Worm (Caenorhabditis elegans) whole organism, young adult: Measurements from ENCODE around the gene C39D10.2.

Source experiments
- B0261.1 ChIP-seq: sonication (generic microtip); optimal IDR thresholded peaks from 2 replicates; lab custom pipeline; 2016; ENCODE audit warnings: mild to moderate bottlenecking, missing genetic modification characterization, moderate library complexity, missing compliant biosample characterization
- B0336.3 ChIP-seq: fragments of 200-800 bp; sonication (Bioruptor generic); IDR thresholded peaks from 2 replicates; pipeline ENCODE4 v1.3.6; 2022; ENCODE audit warnings: missing genetic modification characterization, missing compliant biosample characterization
- D2030.7 ChIP-seq: fragments of 200-800 bp; sonication (Bioruptor generic); IDR thresholded peaks from 2 replicates; pipeline ENCODE4 v1.3.6; 2022; ENCODE audit warnings: missing genetic modification reagents, missing genetic modification characterization, missing compliant biosample characterization
- F37B4.10 ChIP-seq: fragments of 200-800 bp; sonication (Bioruptor generic); IDR thresholded peaks from 2 replicates; pipeline ENCODE4 v1.3.6; 2022; ENCODE audit warnings: missing genetic modification characterization, missing compliant biosample characterization
- F49E8.2 ChIP-seq: sonication (generic microtip); optimal IDR thresholded peaks from 3 replicates; lab custom pipeline; 2017; ENCODE audit warnings: missing genetic modification characterization, mild to moderate bottlenecking, missing compliant biosample characterization, antibody characterized with exemption, moderate library complexity; ENCODE audit not compliant: insufficient read depth
- F57A8.1 ChIP-seq: fragments of 200-800 bp; sonication (Bioruptor generic); optimal IDR thresholded peaks from 2 replicates; lab custom pipeline; 2018; ENCODE audit warnings: mild to moderate bottlenecking, missing genetic modification characterization, moderate library complexity, missing compliant biosample characterization
- K11D2.4 ChIP-seq: fragments of 200-800 bp; sonication (Bioruptor generic); IDR thresholded peaks from 2 replicates; pipeline ENCODE4 v1.3.6; 2022; ENCODE audit warnings: missing genetic modification reagents, missing genetic modification characterization, missing compliant biosample characterization
- K12H6.12 ChIP-seq: fragments of 200-800 bp; sonication (Bioruptor generic); optimal IDR thresholded peaks from 2 replicates; lab custom pipeline; 2018; ENCODE audit warnings: mild to moderate bottlenecking, missing genetic modification characterization, missing compliant biosample characterization
- ZK185.1 ChIP-seq: sonication (generic microtip); optimal IDR thresholded peaks from 2 replicates; lab custom pipeline; 2016; ENCODE audit warnings: mild to moderate bottlenecking, missing genetic modification characterization, missing compliant biosample characterization; ENCODE audit not compliant: poor library complexity, severe bottlenecking
- ama-1 ChIP-seq, 3 experiments: fragments of 150-350 bp in 1 of 3; sonication (generic microtip) in 2 of 3; optimal IDR thresholded peaks; 2 replicates each; lab custom pipeline; 2014 to 2018; ENCODE audit warnings: missing biosample characterization in 2 of 3, missing genetic modification characterization in 2 of 3, missing genetic modification reagents in 2 of 3
- attf-3 ChIP-seq: fragments of 200-800 bp; sonication (Bioruptor generic); conservative IDR thresholded peaks from 2 replicates; pipeline ENCODE4 v1.3.6; 2022; ENCODE audit warnings: missing genetic modification reagents, missing genetic modification characterization, missing compliant biosample characterization
- attf-5 ChIP-seq: fragments of 200-800 bp; sonication (Bioruptor generic); optimal IDR thresholded peaks from 2 replicates; lab custom pipeline; 2018; ENCODE audit warnings: mild to moderate bottlenecking, missing genetic modification characterization, missing compliant biosample characterization
- ccch-3 ChIP-seq: fragments of 200-800 bp; sonication (Bioruptor generic); optimal IDR thresholded peaks from 2 replicates; lab custom pipeline; 2018; ENCODE audit warnings: mild to moderate bottlenecking, missing genetic modification characterization, missing compliant biosample characterization
- cebp-1 ChIP-seq, 2 experiments: fragments of 200-800 bp in 1 of 2; sonication (Bioruptor generic) in 1 of 2; sonication (generic microtip) in 1 of 2; IDR thresholded peaks in 1 of 2; optimal IDR thresholded peaks in 1 of 2; 2 replicates each; pipeline versions ENCODE4 v1.3.6 to Lab custom; 2017 to 2022; ENCODE audit warnings: missing compliant biosample characterization in 2 of 2, missing genetic modification characterization in 2 of 2, mild to moderate bottlenecking in 1 of 2, missing genetic modification reagents in 1 of 2, moderate library complexity in 1 of 2
- ceh-100 ChIP-seq: fragments of 200-800 bp; sonication (Bioruptor generic); IDR thresholded peaks from 2 replicates; pipeline ENCODE4 v1.3.6; 2022; ENCODE audit warnings: missing genetic modification reagents, missing genetic modification characterization, missing compliant biosample characterization
- die-1 ChIP-seq: sonication (generic microtip); optimal IDR thresholded peaks from 2 replicates; lab custom pipeline; 2016; ENCODE audit warnings: missing genotype, mild to moderate bottlenecking, missing genetic modification characterization, missing compliant biosample characterization
- ekl-4 ChIP-seq: fragments of 200-800 bp; sonication (Bioruptor generic); IDR thresholded peaks from 2 replicates; pipeline ENCODE4 v1.3.6; 2022; ENCODE audit warnings: missing genetic modification reagents, missing genetic modification characterization, missing compliant biosample characterization
- him-1 ChIP-seq: sonication (generic microtip); optimal IDR thresholded peaks from 2 replicates; lab custom pipeline; 2016; ENCODE audit warnings: missing genotype, missing genetic modification reagents, missing genetic modification characterization, missing compliant biosample characterization
- hlh-26 ChIP-seq: fragments of 200-800 bp; sonication (Bioruptor generic); conservative IDR thresholded peaks from 2 replicates; pipeline ENCODE4 v1.3.6; 2022; ENCODE audit warnings: missing genetic modification reagents, missing genetic modification characterization, missing compliant biosample characterization
- hmg-1.2 ChIP-seq: fragments of 200-800 bp; sonication (Bioruptor generic); IDR thresholded peaks from 2 replicates; pipeline ENCODE4 v1.3.6; 2022; ENCODE audit warnings: missing genetic modification reagents, missing genetic modification characterization, missing compliant biosample characterization
- lag-1 ChIP-seq: fragments of 200-800 bp; sonication (Bioruptor generic); IDR thresholded peaks from 2 replicates; pipeline ENCODE4 v1.3.6; 2022; ENCODE audit warnings: missing genetic modification reagents, missing genetic modification characterization, missing compliant biosample characterization
- lin-26 ChIP-seq: fragments of 200-800 bp; sonication (Bioruptor generic); IDR thresholded peaks from 2 replicates; pipeline ENCODE4 v1.3.6; 2022; ENCODE audit warnings: missing genetic modification reagents, missing genetic modification characterization, missing compliant biosample characterization
- lin-54 ChIP-seq: fragments of 200-800 bp; sonication (Bioruptor generic); optimal IDR thresholded peaks from 2 replicates; lab custom pipeline; 2018; ENCODE audit warnings: mild to moderate bottlenecking, missing genetic modification characterization, missing compliant biosample characterization
- lsy-27 ChIP-seq: sonication (generic microtip); optimal IDR thresholded peaks from 2 replicates; lab custom pipeline; 2017; ENCODE audit warnings: missing genetic modification characterization, mild to moderate bottlenecking, missing compliant biosample characterization, antibody characterized with exemption, missing genotype, borderline replicate concordance; ENCODE audit not compliant: insufficient read depth
- madf-10 ChIP-seq: sonication (generic microtip); optimal IDR thresholded peaks from 2 replicates; lab custom pipeline; 2016; ENCODE audit warnings: mild to moderate bottlenecking, missing genetic modification characterization, missing compliant biosample characterization
- madf-3 ChIP-seq: fragments of 200-800 bp; sonication (Bioruptor generic); IDR thresholded peaks from 2 replicates; pipeline ENCODE4 v1.3.6; 2022; ENCODE audit warnings: missing genetic modification reagents, missing genetic modification characterization, missing compliant biosample characterization
- mxl-1 ChIP-seq: sonication (generic microtip); optimal IDR thresholded peaks from 2 replicates; lab custom pipeline; 2016; ENCODE audit warnings: missing genetic modification characterization, missing compliant biosample characterization
- nfya-2 ChIP-seq: fragments of 200-800 bp; sonication (Bioruptor generic); IDR thresholded peaks from 2 replicates; pipeline ENCODE4 v1.3.6; 2022; ENCODE audit warnings: missing genetic modification reagents, missing genetic modification characterization, missing compliant biosample characterization
- nfyb-1 ChIP-seq: fragments of 200-800 bp; sonication (Bioruptor generic); IDR thresholded peaks from 2 replicates; pipeline ENCODE4 v1.3.6; 2022; ENCODE audit warnings: missing genetic modification reagents, missing genetic modification characterization, missing compliant biosample characterization
- nhr-27 ChIP-seq: fragments of 200-800 bp; sonication (Bioruptor generic); optimal IDR thresholded peaks from 2 replicates; lab custom pipeline; 2018; ENCODE audit warnings: mild to moderate bottlenecking, missing genetic modification characterization, moderate library complexity, missing compliant biosample characterization
- nhr-90 ChIP-seq: sonication (generic microtip); optimal IDR thresholded peaks from 2 replicates; lab custom pipeline; 2016; ENCODE audit warnings: missing genotype, mild to moderate bottlenecking, missing genetic modification characterization, missing compliant biosample characterization
- pbrm-1 ChIP-seq: fragments of 200-800 bp; sonication (Bioruptor generic); IDR thresholded peaks from 2 replicates; pipeline ENCODE4 v1.3.6; 2022; ENCODE audit warnings: missing genetic modification reagents, missing genetic modification characterization, missing compliant biosample characterization
- rec-8 ChIP-seq, 2 experiments: sonication (generic microtip); optimal IDR thresholded peaks; 2 replicates each; lab custom pipeline; 2016; ENCODE audit warnings: mild to moderate bottlenecking in 2 of 2, missing genetic modification characterization in 2 of 2, missing genetic modification reagents in 2 of 2, missing genotype in 2 of 2, missing biosample characterization in 1 of 2, missing compliant biosample characterization in 1 of 2, moderate library complexity in 1 of 2
- rpc-1 ChIP-seq, 2 experiments: fragments of 150-350 bp in 1 of 2; sonication (generic microtip) in 1 of 2; optimal IDR thresholded peaks; 2 replicates each; lab custom pipeline; 2014 to 2018; ENCODE audit warnings: missing biosample characterization in 1 of 2, missing genetic modification characterization in 1 of 2, missing genetic modification reagents in 1 of 2, missing genotype in 1 of 2
- snpc-1.1 ChIP-seq: sonication (generic microtip); optimal IDR thresholded peaks from 2 replicates; lab custom pipeline; 2017; ENCODE audit warnings: missing genetic modification characterization, mild to moderate bottlenecking, missing compliant biosample characterization, antibody characterized with exemption, moderate library complexity, missing genotype, missing genetic modification reagents; ENCODE audit not compliant: insufficient read depth
- snpc-3.4 ChIP-seq: sonication (generic microtip); optimal IDR thresholded peaks from 2 replicates; lab custom pipeline; 2017; ENCODE audit warnings: missing genetic modification characterization, mild to moderate bottlenecking, missing compliant biosample characterization, antibody characterized with exemption, moderate library complexity, missing genotype, missing genetic modification reagents
- snpc-4 ChIP-seq, 5 experiments: fragments of 150-350 bp in 1 of 5; sonication (generic microtip) in 4 of 5; optimal IDR thresholded peaks; 2 replicates each; lab custom pipeline; 2014 to 2018; ENCODE audit warnings: missing genetic modification characterization in 5 of 5, missing biosample characterization in 3 of 5, antibody characterized with exemption in 2 of 5, mild to moderate bottlenecking in 2 of 5, missing compliant biosample characterization in 2 of 5, missing genotype in 2 of 5, moderate library complexity in 2 of 5, missing genetic modification reagents in 1 of 5
- sptf-2 ChIP-seq: fragments of 200-800 bp; sonication (Bioruptor generic); optimal IDR thresholded peaks from 2 replicates; lab custom pipeline; 2018; ENCODE audit warnings: mild to moderate bottlenecking, missing genetic modification characterization, missing compliant biosample characterization
- tbp1 ChIP-seq: fragments of 200-800 bp; sonication (Bioruptor generic); optimal IDR thresholded peaks from 2 replicates; lab custom pipeline; 2018; ENCODE audit warnings: mild to moderate bottlenecking, missing genetic modification characterization, missing compliant biosample characterization
- tbx-9 ChIP-seq: sonication (generic microtip); optimal IDR thresholded peaks from 2 replicates; lab custom pipeline; 2016; ENCODE audit warnings: borderline replicate concordance, missing genetic modification characterization, inconsistent platforms, missing compliant biosample characterization
- unc-62 ChIP-seq: fragments of 150-350 bp; optimal IDR thresholded peaks from 2 replicates; lab custom pipeline; 2014; ENCODE audit warnings: missing biosample characterization, missing genetic modification reagents, missing genetic modification characterization
- zfh-2 ChIP-seq: fragments of 200-800 bp; sonication (Bioruptor generic); conservative IDR thresholded peaks from 2 replicates; pipeline ENCODE4 v1.3.6; 2022; ENCODE audit warnings: missing genetic modification reagents, missing genetic modification characterization, missing compliant biosample characterization
- ztf-18 ChIP-seq: sonication (generic microtip); optimal IDR thresholded peaks from 2 replicates; lab custom pipeline; 2016; ENCODE audit warnings: missing genotype, mild to moderate bottlenecking, missing genetic modification characterization, missing compliant biosample characterization
- ztf-25 ChIP-seq: fragments of 200-800 bp; sonication (Bioruptor generic); IDR thresholded peaks from 2 replicates; pipeline ENCODE4 v1.3.6; 2022; ENCODE audit warnings: missing genetic modification reagents, missing genetic modification characterization, missing compliant biosample characterization
- ztf-26 ChIP-seq: sonication (generic microtip); optimal IDR thresholded peaks from 2 replicates; lab custom pipeline; 2017; ENCODE audit warnings: missing genetic modification characterization, missing compliant biosample characterization

Gene C39D10.2

DNA sequence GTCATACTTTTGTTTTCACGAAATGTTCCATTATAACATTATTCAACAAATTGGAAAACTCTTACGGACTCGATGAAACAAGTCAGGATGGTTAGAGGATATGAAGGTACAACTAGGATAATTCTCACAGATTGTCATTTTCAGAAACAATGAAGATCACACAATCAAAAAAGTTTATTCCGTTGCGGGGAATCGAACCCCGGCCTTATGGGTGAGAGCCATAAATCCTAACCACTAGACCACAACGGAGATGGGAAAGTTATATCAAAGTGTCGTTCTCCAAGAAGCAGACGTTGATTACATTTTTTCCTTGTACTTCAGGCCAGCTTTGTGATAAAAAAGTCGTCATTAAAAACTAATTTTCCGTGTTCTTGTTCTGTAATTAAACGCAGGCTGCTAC lies 9.1 kb downstream of the C39D10.2 start:
- TF ChIP-seq ztf-26 (peak; percentile 29), madf-3 (GFP tag; lab: Robert Waterston, UW) (no peak), snpc-1.1 (tag; lab: Kevin White, UChicago) (peak; percentile 12), F57A8.1 (GFP tag; lab: Kevin White, UChicago) (no peak), hmg-1.2 (no peak), B0336.3 (no peak), madf-10 (peak; percentile 15), lin-54 (GFP tag; lab: Kevin White, UChicago) (no peak), ceh-100 (GFP tag; lab: Robert Waterston, UW) (no peak), nfyb-1 (GFP tag; lab: Robert Waterston, UW) (peak; percentile 61; the same call in 1 of the 2 replicates), F37B4.10 (GFP tag; lab: Robert Waterston, UW) (no peak), F49E8.2 (tag; lab: Kevin White, UChicago) (peak; percentile 2), attf-3 (no peak), mxl-1 (tag; lab: Kevin White, UChicago) (peak; percentile 58), ekl-4 (GFP tag; lab: Robert Waterston, UW) (0 out of 2 replicates have a peak, but pooled peaks have one; percentile 24), K12H6.12 (tag; lab: Kevin White, UChicago) (no peak), pbrm-1 (GFP tag; lab: Robert Waterston, UW) (peak; percentile 80), tbx-9 (tag; lab: Kevin White, UChicago) (no peak), ccch-3 (GFP tag; lab: Kevin White, UChicago) (no peak), snpc-3.4 (tag; lab: Kevin White, UChicago) (peak; percentile 61), snpc-4 (GFP tag; optimal IDR thresholded peaks at IDR 0.05; lab: Kevin White, UChicago) (no peak), snpc-4 (tag; optimal IDR thresholded peaks at IDR 0.05; lab: Kevin White, UChicago) (peak in 1 of 4 experiments; percentile 61), sptf-2 (GFP tag; lab: Kevin White, UChicago) (no peak), lin-26 (GFP tag; lab: Robert Waterston, UW) (peak; percentile 86), B0261.1 (tag; lab: Kevin White, UChicago) (peak; percentile 84), him-1 (tag; lab: Kevin White, UChicago) (peak; percentile 60), unc-62 (GFP tag; lab: Kevin White, UChicago) (no peak), attf-5 (GFP tag; lab: Kevin White, UChicago) (no peak), ZK185.1 (tag; lab: Kevin White, UChicago) (peak; percentile 74), rec-8 (tag; optimal IDR thresholded peaks at IDR 0.05; lab: Kevin White, UChicago) (peak; percentile 18 to 40), nhr-27 (tag; lab: Kevin White, UChicago) (no peak), ztf-25 (GFP tag; lab: Robert Waterston, UW) (0 out of 2 replicates have a peak, but pooled peaks have one; percentile 58), zfh-2 (GFP tag; lab: Robert Waterston, UW) (no peak), D2030.7 (GFP tag; lab: Robert Waterston, UW) (peak; percentile 36; the same call in 1 of the 2 replicates), tbp1 (GFP tag; lab: Kevin White, UChicago) (peak; percentile 93), rpc-1 (optimal IDR thresholded peaks at IDR 0.05; lab: Kevin White, UChicago) (peak; percentile 91), rpc-1 (tag; optimal IDR thresholded peaks at IDR 0.05; lab: Kevin White, UChicago) (peak; percentile 94), nfya-2 (GFP tag; lab: Robert Waterston, UW) (no peak), cebp-1 (GFP tag; IDR thresholded peaks at IDR 0.05; lab: Robert Waterston, UW) (no peak), cebp-1 (tag; optimal IDR thresholded peaks at IDR 0.05; lab: Kevin White, UChicago) (no peak), die-1 (peak; percentile 63), K11D2.4 (no peak), hlh-26 (GFP tag; lab: Robert Waterston, UW) (no peak), ztf-18 (tag; lab: Kevin White, UChicago) (peak; percentile 0), ama-1 (optimal IDR thresholded peaks at IDR 0.05; lab: Kevin White, UChicago) (no peak), ama-1 (GFP tag; optimal IDR thresholded peaks at IDR 0.05; lab: Kevin White, UChicago) (peak in 1 of 2 experiments; percentile 79), nhr-90 (tag; lab: Kevin White, UChicago) (peak; percentile 52), lsy-27 (tag; lab: Kevin White, UChicago) (no peak), lag-1 (no peak)
